Fruit fly (Drosophila melanogaster) S2 (cell line): ENCODE measurements around the gene Hpd.

Experiments used
- CG8478 ChIP-seq: fragments of >200 bp; optimal IDR thresholded peaks from 2 replicates; lab custom pipeline; 2018
- CTCF ChIP-seq, 2 experiments: fragments of >200 bp; optimal IDR thresholded peaks; 2 replicates each; lab custom pipeline; 2018

DNA sequence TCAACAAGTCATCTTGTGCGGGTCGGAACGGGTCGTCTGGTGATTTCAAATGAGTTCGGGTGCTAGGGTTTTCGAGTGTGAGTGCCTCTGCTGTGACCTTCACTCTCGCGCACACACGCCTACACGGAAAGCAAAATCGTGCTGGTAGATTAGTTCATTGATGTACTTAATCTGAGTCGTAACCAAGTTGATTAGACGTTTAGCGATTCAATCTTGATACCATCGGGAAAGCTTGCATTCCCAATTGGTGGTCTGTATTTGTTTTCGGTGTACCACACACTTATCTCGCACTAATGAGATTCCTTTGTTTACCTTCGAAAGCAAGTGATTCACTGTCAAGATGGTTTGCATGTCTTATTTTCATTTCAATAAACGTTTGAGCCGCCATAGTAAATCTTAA is 50.7 kb downstream of the Hpd start:
- TF ChIP-seq CG8478 (lab: Kevin White, UChicago) (no peak), CTCF (optimal IDR thresholded peaks at IDR 0.05; lab: Kevin White, UChicago) (no peak)
